Worm (Caenorhabditis elegans) whole organism, mixed stage, embryonic: Measurements from ENCODE around the gene rig-1.

ENCODE experiments used
- blmp-1 ChIP-seq: fragments of 150-350 bp; optimal IDR thresholded peaks from 2 replicates; lab custom pipeline; 2014; ENCODE audit warnings: missing biosample characterization, missing genetic modification characterization
- ceh-83 ChIP-seq: fragments of 200-800 bp; sonication (Bioruptor generic); optimal IDR thresholded peaks from 2 replicates; lab custom pipeline; 2018; ENCODE audit warnings: mild to moderate bottlenecking, missing genetic modification characterization, missing compliant biosample characterization
- elt-1 ChIP-seq: sonication (generic microtip); optimal IDR thresholded peaks from 2 replicates; lab custom pipeline; 2017; ENCODE audit warnings: missing genetic modification characterization, mild to moderate bottlenecking, missing compliant biosample characterization, antibody characterized with exemption, moderate library complexity, borderline replicate concordance; ENCODE audit not compliant: insufficient read depth
- elt-3 ChIP-seq: fragments of 150-350 bp; optimal IDR thresholded peaks from 2 replicates; lab custom pipeline; 2014; ENCODE audit warnings: missing biosample characterization, missing genetic modification characterization
- hlh-1 ChIP-seq: fragments of 150-350 bp; optimal IDR thresholded peaks from 2 replicates; lab custom pipeline; 2014; ENCODE audit warnings: missing biosample characterization, missing genetic modification reagents, missing genetic modification characterization
- lin-13 ChIP-seq: fragments of 150-350 bp; optimal IDR thresholded peaks from 2 replicates; lab custom pipeline; 2014; ENCODE audit warnings: missing biosample characterization, missing genetic modification characterization
- lsy-2 ChIP-seq: fragments of 150-350 bp; optimal IDR thresholded peaks from 2 replicates; lab custom pipeline; 2014; ENCODE audit warnings: missing biosample characterization, missing genetic modification characterization
- nhr-2 ChIP-seq: fragments of 150-350 bp; optimal IDR thresholded peaks from 2 replicates; lab custom pipeline; 2014; ENCODE audit warnings: missing biosample characterization, missing genetic modification characterization
- nhr-237 ChIP-seq: fragments of 150-350 bp; optimal IDR thresholded peaks from 2 replicates; lab custom pipeline; 2014; ENCODE audit warnings: missing biosample characterization, missing genetic modification characterization
- pha-4 ChIP-seq: fragments of 150-350 bp; optimal IDR thresholded peaks from 2 replicates; lab custom pipeline; 2018; ENCODE audit warnings: missing biosample characterization, missing genetic modification reagents, missing genetic modification characterization
- snpc-4 ChIP-seq: fragments of 150-350 bp; optimal IDR thresholded peaks from 2 replicates; lab custom pipeline; 2014; ENCODE audit warnings: missing biosample characterization, missing genetic modification characterization
- tbx-8 ChIP-seq: fragments of 200-800 bp; sonication (Bioruptor generic); optimal IDR thresholded peaks from 2 replicates; lab custom pipeline; 2018; ENCODE audit warnings: mild to moderate bottlenecking, missing genetic modification characterization, moderate library complexity, missing compliant biosample characterization
- unc-39 ChIP-seq: fragments of 150-350 bp; optimal IDR thresholded peaks from 2 replicates; lab custom pipeline; 2014; ENCODE audit warnings: missing biosample characterization, missing genetic modification characterization
- unc-62 ChIP-seq: fragments of 150-350 bp; optimal IDR thresholded peaks from 2 replicates; lab custom pipeline; 2014; ENCODE audit warnings: missing biosample characterization, missing genetic modification reagents, missing genetic modification characterization

DNA sequence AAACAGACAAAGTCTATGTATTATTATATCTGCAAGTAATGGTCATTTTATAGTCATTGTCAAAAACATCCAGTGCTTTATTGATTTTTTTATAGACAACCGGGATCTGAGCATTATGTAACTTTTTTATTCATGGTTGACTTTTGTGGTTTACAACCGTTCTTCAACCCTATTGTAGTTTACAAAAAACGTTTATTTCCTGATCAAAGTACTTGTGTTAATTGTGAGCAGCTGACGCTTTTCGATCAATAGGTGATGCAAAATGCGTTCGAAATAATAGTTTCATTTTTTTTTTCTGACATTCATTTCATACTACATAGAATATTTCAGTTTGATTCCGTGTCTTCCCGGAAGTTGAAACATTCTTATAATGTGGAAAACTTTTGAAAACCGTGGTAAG is 12.3 kb downstream of the rig-1 start, which contains the start of the genes K09E2.2 and K09E2.3:
- TF ChIP-seq pha-4 (tag; lab: Kevin White, UChicago): no peak
- TF ChIP-seq snpc-4: no peak
- no peak for TF ChIP-seq elt-3 (tag; lab: Kevin White, UChicago)
- TF ChIP-seq hlh-1 (tag; lab: Kevin White, UChicago): no peak
- no peak for TF ChIP-seq nhr-237 (tag; lab: Kevin White, UChicago)
- no peak for TF ChIP-seq unc-39 (tag; lab: Kevin White, UChicago)
- TF ChIP-seq nhr-2 (tag; lab: Kevin White, UChicago): no peak
- TF ChIP-seq lin-13 (tag; lab: Kevin White, UChicago): no peak
- TF ChIP-seq unc-62: no peak
- TF ChIP-seq lsy-2 (tag; lab: Kevin White, UChicago): no peak
- TF ChIP-seq tbx-8 (GFP tag; lab: Kevin White, UChicago): no peak
- no peak for TF ChIP-seq blmp-1
- TF ChIP-seq elt-1 (tag; lab: Kevin White, UChicago): no peak
- TF ChIP-seq ceh-83 (GFP tag; lab: Kevin White, UChicago): no peak
